Worm (Caenorhabditis elegans): ENCODE results near the gene T10H4.4.

T10H4.4 gene

ce11 chrV:15230243-15230642 lies 41.9 kb downstream of the T10H4.4 start, which contains the start of gene srw-15:
TSS of gene srw-15 (plus strand) at chrV:15230543.
- TF ChIP-seq lsy-2 (tag; optimal IDR thresholded peaks at IDR 0.05) (no peak), pha-4 (tag; optimal IDR thresholded peaks at IDR 0.05) (no peak), hlh-1 (tag; optimal IDR thresholded peaks at IDR 0.05) (no peak), elt-3 (tag; optimal IDR thresholded peaks at IDR 0.05) (no peak), M03D4.4 (tag; optimal IDR thresholded peaks at IDR 0.05) (no peak), ceh-83 (GFP tag; optimal IDR thresholded peaks at IDR 0.05) (no peak), zip-8 (tag; optimal IDR thresholded peaks at IDR 0.05) (no peak), mep-1 (tag; optimal IDR thresholded peaks at IDR 0.05) (no peak), unc-120 (tag; optimal IDR thresholded peaks at IDR 0.05; ENCODE audit: poor library complexity, severe bottlenecking) (no peak)

- TF ChIP-seq mab-5 (tag; optimal IDR thresholded peaks at IDR 0.05), result no peak
- no peak for TF ChIP-seq zip-8 (tag; optimal IDR thresholded peaks at IDR 0.05)
Measured at ce11 chrV:15226206-15226605, 46.0 kb downstream of the T10H4.4 start.

- TF ChIP-seq ztf-11 (tag; optimal IDR thresholded peaks at IDR 0.05) (no peak), ceh-39 (tag; optimal IDR thresholded peaks at IDR 0.05) (no peak), unc-39 (tag; optimal IDR thresholded peaks at IDR 0.05) (no peak), cnd-1 (tag; optimal IDR thresholded peaks at IDR 0.05) (no peak), ceh-43 (GFP tag; optimal IDR thresholded peaks at IDR 0.05) (no peak), unc-62 (GFP tag; optimal IDR thresholded peaks at IDR 0.05) (no peak), mab-5 (tag; optimal IDR thresholded peaks at IDR 0.05) (no peak), lin-13 (tag; optimal IDR thresholded peaks at IDR 0.05) (no peak), drap-1 (GFP tag; optimal IDR thresholded peaks at IDR 0.05) (no peak), nhr-28 (tag; optimal IDR thresholded peaks at IDR 0.05) (no peak), bed-3 (GFP tag; optimal IDR thresholded peaks at IDR 0.05) (no peak), elt-1 (tag; optimal IDR thresholded peaks at IDR 0.05; ENCODE audit: borderline replicate concordance, insufficient read depth) (no peak), unc-120 (tag; optimal IDR thresholded peaks at IDR 0.05; ENCODE audit: poor library complexity, severe bottlenecking) (no peak)
Measured at ce11 chrV:15225650-15226049, 46.5 kb downstream of the T10H4.4 start, which contains the start of gene srw-14. TSS of gene srw-14 (plus strand) at chrV:15225950.

- no peak for TF ChIP-seq ham-2 (GFP tag; optimal IDR thresholded peaks at IDR 0.05)
- TF ChIP-seq tbx-8 (GFP tag; optimal IDR thresholded peaks at IDR 0.05), result no peak
- no peak for TF ChIP-seq nhr-28 (tag; optimal IDR thresholded peaks at IDR 0.05)
- no peak for TF ChIP-seq lin-13 (tag; optimal IDR thresholded peaks at IDR 0.05)
- TF ChIP-seq snpc-4 (tag; optimal IDR thresholded peaks at IDR 0.05), result no peak
- TF ChIP-seq unc-39 (tag; optimal IDR thresholded peaks at IDR 0.05), result no peak
- TF ChIP-seq blmp-1 (tag; optimal IDR thresholded peaks at IDR 0.05), result no peak
- no peak for TF ChIP-seq sem-2 (GFP tag; optimal IDR thresholded peaks at IDR 0.05)
- no peak for TF ChIP-seq ztf-11 (tag; optimal IDR thresholded peaks at IDR 0.05)
- TF ChIP-seq ceh-39 (tag; optimal IDR thresholded peaks at IDR 0.05), result no peak
- TF ChIP-seq lin-32 (GFP tag; optimal IDR thresholded peaks at IDR 0.05), result no peak
- no peak for TF ChIP-seq unc-120 (tag; optimal IDR thresholded peaks at IDR 0.05; ENCODE audit: poor library complexity, severe bottlenecking)
- no peak for TF ChIP-seq lsy-2 (tag; optimal IDR thresholded peaks at IDR 0.05)
- TF ChIP-seq nhr-237 (tag; optimal IDR thresholded peaks at IDR 0.05), result no peak
- no peak for TF ChIP-seq nhr-12 (tag; optimal IDR thresholded peaks at IDR 0.05)
- no peak for TF ChIP-seq bed-3 (GFP tag; optimal IDR thresholded peaks at IDR 0.05)
- TF ChIP-seq flh-1 (GFP tag; optimal IDR thresholded peaks at IDR 0.05), result no peak
- TF ChIP-seq ceh-43 (GFP tag; optimal IDR thresholded peaks at IDR 0.05), result no peak
Measured at ce11 chrV:15223668-15224067, 48.5 kb downstream of the T10H4.4 start, which contains the start of gene srw-24. TSS of gene srw-24 (plus strand) at chrV:15223968.

- TF ChIP-seq ceh-43 (GFP tag; optimal IDR thresholded peaks at IDR 0.05), result no peak
- no peak for TF ChIP-seq sptf-1 (tag; optimal IDR thresholded peaks at IDR 0.05)
- no peak for TF ChIP-seq snpc-4 (tag; optimal IDR thresholded peaks at IDR 0.05)
- no peak for TF ChIP-seq nhr-237 (tag; optimal IDR thresholded peaks at IDR 0.05)
- TF ChIP-seq elt-3 (tag; optimal IDR thresholded peaks at IDR 0.05), result no peak
- no peak for TF ChIP-seq lsy-2 (tag; optimal IDR thresholded peaks at IDR 0.05)
- no peak for TF ChIP-seq elt-1 (tag; optimal IDR thresholded peaks at IDR 0.05; ENCODE audit: borderline replicate concordance, insufficient read depth)
- no peak for TF ChIP-seq unc-120 (tag; optimal IDR thresholded peaks at IDR 0.05; ENCODE audit: poor library complexity, severe bottlenecking)
- TF ChIP-seq mab-5 (tag; optimal IDR thresholded peaks at IDR 0.05), result no peak
- no peak for TF ChIP-seq nhr-2 (tag; optimal IDR thresholded peaks at IDR 0.05)
- no peak for TF ChIP-seq lin-13 (tag; optimal IDR thresholded peaks at IDR 0.05)
- no peak for TF ChIP-seq nhr-28 (tag; optimal IDR thresholded peaks at IDR 0.05)
- TF ChIP-seq bed-3 (GFP tag; optimal IDR thresholded peaks at IDR 0.05), result no peak
- no peak for TF ChIP-seq ham-2 (GFP tag; optimal IDR thresholded peaks at IDR 0.05)
- no peak for TF ChIP-seq ces-1 (GFP tag; optimal IDR thresholded peaks at IDR 0.05)
- no peak for TF ChIP-seq pha-4 (tag; optimal IDR thresholded peaks at IDR 0.05)
Measured at ce11 chrV:15221330-15221729, 50.8 kb downstream of the T10H4.4 start, which contains the start of gene irld-25. TSS of gene irld-25 (plus strand) at chrV:15221630.
